Worm (Caenorhabditis elegans) whole organism, late embryonic: ENCODE data around the gene F36G9.13.
A peak's percentile ranks its signal among the peaks of the same experiment; 100 is the strongest.

ENCODE experiments used
- C08G9.2 ChIP-seq: sonication (generic microtip); optimal IDR thresholded peaks from 2 replicates; lab custom pipeline; 2016; ENCODE audit warnings: mild to moderate bottlenecking, missing genetic modification characterization, moderate library complexity, missing compliant biosample characterization
- K02D7.2 ChIP-seq: sonication (generic microtip); optimal IDR thresholded peaks from 2 replicates; lab custom pipeline; 2017; ENCODE audit warnings: mild to moderate bottlenecking, missing genetic modification characterization, missing compliant biosample characterization
- K09A11.1 ChIP-seq: sonication (generic microtip); optimal IDR thresholded peaks from 2 replicates; lab custom pipeline; 2017; ENCODE audit warnings: antibody characterized with exemption, mild to moderate bottlenecking, missing genetic modification characterization, missing compliant biosample characterization; ENCODE audit not compliant: insufficient read depth
- T23F11.4 ChIP-seq: fragments of 200-800 bp; sonication (Bioruptor generic); optimal IDR thresholded peaks from 2 replicates; lab custom pipeline; 2018; ENCODE audit warnings: mild to moderate bottlenecking, missing genetic modification characterization, missing compliant biosample characterization
- Y22D7AL.16 ChIP-seq: sonication (generic microtip); optimal IDR thresholded peaks from 2 replicates; lab custom pipeline; 2016; ENCODE audit warnings: missing genetic modification characterization, missing compliant biosample characterization
- ceh-14 ChIP-seq: sonication (generic microtip); optimal IDR thresholded peaks from 2 replicates; lab custom pipeline; 2016; ENCODE audit warnings: missing genotype, missing genetic modification characterization, missing compliant biosample characterization
- ceh-18 ChIP-seq: sonication (generic microtip); optimal IDR thresholded peaks from 2 replicates; lab custom pipeline; 2016; ENCODE audit warnings: missing genetic modification characterization, missing compliant biosample characterization
- ceh-2 ChIP-seq: sonication (generic microtip); optimal IDR thresholded peaks from 2 replicates; lab custom pipeline; 2016; ENCODE audit warnings: missing genotype, missing genetic modification characterization, missing compliant biosample characterization
- ceh-22 ChIP-seq: sonication (generic microtip); optimal IDR thresholded peaks from 2 replicates; lab custom pipeline; 2017; ENCODE audit warnings: missing biosample characterization, missing genetic modification characterization
- ceh-24 ChIP-seq: sonication (generic microtip); optimal IDR thresholded peaks from 2 replicates; lab custom pipeline; 2016; ENCODE audit warnings: mild to moderate bottlenecking, missing genetic modification characterization, missing compliant biosample characterization
- ceh-31 ChIP-seq: sonication (generic microtip); optimal IDR thresholded peaks from 2 replicates; lab custom pipeline; 2016; ENCODE audit warnings: missing genetic modification characterization, missing compliant biosample characterization
- ceh-34 ChIP-seq: sonication (generic microtip); optimal IDR thresholded peaks from 2 replicates; lab custom pipeline; 2016; ENCODE audit warnings: mild to moderate bottlenecking, missing genetic modification characterization, missing compliant biosample characterization
- ceh-6 ChIP-seq: fragments of 200-800 bp; sonication (Bioruptor generic); optimal IDR thresholded peaks from 2 replicates; lab custom pipeline; 2018; ENCODE audit warnings: mild to moderate bottlenecking, missing genetic modification characterization, missing compliant biosample characterization
- che-1 ChIP-seq: sonication (generic microtip); optimal IDR thresholded peaks from 2 replicates; lab custom pipeline; 2016; ENCODE audit warnings: mild to moderate bottlenecking, missing genetic modification characterization, missing compliant biosample characterization
- dve-1 ChIP-seq: sonication (generic microtip); optimal IDR thresholded peaks from 2 replicates; lab custom pipeline; 2017; ENCODE audit warnings: antibody characterized with exemption, mild to moderate bottlenecking, missing genetic modification characterization, missing compliant biosample characterization
- elt-2 ChIP-seq: sonication (generic microtip); optimal IDR thresholded peaks from 2 replicates; lab custom pipeline; 2016; ENCODE audit warnings: missing genetic modification reagents, missing genetic modification characterization, missing compliant biosample characterization
- ets-4 ChIP-seq: sonication (generic microtip); optimal IDR thresholded peaks from 2 replicates; lab custom pipeline; 2016; ENCODE audit warnings: missing genetic modification characterization, missing compliant biosample characterization
- eyg-1 ChIP-seq: sonication (generic microtip); optimal IDR thresholded peaks from 2 replicates; lab custom pipeline; 2016; ENCODE audit warnings: missing genotype, missing genetic modification characterization, missing compliant biosample characterization
- fax-1 ChIP-seq: sonication (generic microtip); optimal IDR thresholded peaks from 2 replicates; lab custom pipeline; 2016; ENCODE audit warnings: missing genotype, missing genetic modification characterization, missing compliant biosample characterization
- fkh-10 ChIP-seq: fragments of 150-350 bp; optimal IDR thresholded peaks from 2 replicates; lab custom pipeline; 2014; ENCODE audit warnings: missing biosample characterization, missing genetic modification reagents, missing genetic modification characterization
- fkh-6 ChIP-seq: sonication (generic microtip); optimal IDR thresholded peaks from 2 replicates; lab custom pipeline; 2016; ENCODE audit warnings: missing genetic modification characterization, missing compliant biosample characterization
- hlh-15 ChIP-seq: sonication (generic microtip); optimal IDR thresholded peaks from 2 replicates; lab custom pipeline; 2016; ENCODE audit warnings: missing genetic modification characterization, missing compliant biosample characterization
- hlh-30 ChIP-seq: sonication (generic microtip); optimal IDR thresholded peaks from 2 replicates; lab custom pipeline; 2017; ENCODE audit warnings: antibody characterized with exemption, missing genetic modification characterization, missing compliant biosample characterization; ENCODE audit not compliant: insufficient read depth
- hlh-6 ChIP-seq: sonication (generic microtip); optimal IDR thresholded peaks from 2 replicates; lab custom pipeline; 2016; ENCODE audit warnings: missing genotype, missing genetic modification characterization, missing compliant biosample characterization
- lin-11 ChIP-seq: fragments of 200-800 bp; sonication (Bioruptor generic); optimal IDR thresholded peaks from 2 replicates; lab custom pipeline; 2018; ENCODE audit warnings: mild to moderate bottlenecking, missing genetic modification characterization, missing compliant biosample characterization
- mec-3 ChIP-seq: sonication (generic microtip); optimal IDR thresholded peaks from 2 replicates; lab custom pipeline; 2016; ENCODE audit warnings: borderline replicate concordance, missing genetic modification characterization, missing compliant biosample characterization
- nhr-11 ChIP-seq: fragments of 150-350 bp; optimal IDR thresholded peaks from 2 replicates; lab custom pipeline; 2014; ENCODE audit warnings: missing biosample characterization, missing genetic modification characterization
- npax-4 ChIP-seq: sonication (generic microtip); optimal IDR thresholded peaks from 2 replicates; lab custom pipeline; 2016; ENCODE audit warnings: missing genetic modification characterization, missing compliant biosample characterization
- pag-3 ChIP-seq: sonication (generic microtip); optimal IDR thresholded peaks from 2 replicates; lab custom pipeline; 2016; ENCODE audit warnings: missing compliant biosample characterization, missing genetic modification characterization, borderline replicate concordance
- pat-9 ChIP-seq: fragments of 200-800 bp; sonication (Bioruptor generic); optimal IDR thresholded peaks from 2 replicates; lab custom pipeline; 2018; ENCODE audit warnings: mild to moderate bottlenecking, missing genetic modification characterization, moderate library complexity, missing compliant biosample characterization
- pax-1 ChIP-seq: fragments of 150-350 bp; optimal IDR thresholded peaks from 2 replicates; lab custom pipeline; 2014; ENCODE audit warnings: missing biosample characterization, missing genetic modification characterization
- pha-2 ChIP-seq: sonication (generic microtip); optimal IDR thresholded peaks from 2 replicates; lab custom pipeline; 2017; ENCODE audit warnings: mild to moderate bottlenecking, missing genetic modification characterization, missing compliant biosample characterization
- pros-1 ChIP-seq: fragments of 150-350 bp; optimal IDR thresholded peaks from 2 replicates; lab custom pipeline; 2014; ENCODE audit warnings: missing biosample characterization, missing genetic modification reagents, missing genetic modification characterization
- ref-2 ChIP-seq: sonication (generic microtip); optimal IDR thresholded peaks from 2 replicates; lab custom pipeline; 2016; ENCODE audit warnings: missing genetic modification characterization, missing compliant biosample characterization
- rnt-1 ChIP-seq: sonication (generic microtip); optimal IDR thresholded peaks from 2 replicates; lab custom pipeline; 2016; ENCODE audit warnings: missing genetic modification characterization, missing compliant biosample characterization
- tbx-2 ChIP-seq: sonication (generic microtip); optimal IDR thresholded peaks from 2 replicates; lab custom pipeline; 2016; ENCODE audit warnings: missing genetic modification characterization, missing compliant biosample characterization
- ttx-3 ChIP-seq: sonication (generic microtip); optimal IDR thresholded peaks from 2 replicates; lab custom pipeline; 2016; ENCODE audit warnings: missing genetic modification reagents, missing genetic modification characterization, missing compliant biosample characterization
- ztf-16 ChIP-seq: sonication (generic microtip); optimal IDR thresholded peaks from 2 replicates; lab custom pipeline; 2017; ENCODE audit warnings: missing genetic modification characterization, missing compliant biosample characterization

F36G9.13 gene

ce11 chrV:16022600-16022999 lies 39.5 kb downstream of the F36G9.13 start (continued):
- TF ChIP-seq ets-4: peak; percentile 72
- TF ChIP-seq, all 69 proteins: peak for 20

ce11 chrV:16023051-16023450 lies 40.0 kb downstream of the F36G9.13 start, which contains the start of gene cwc-15:
cwc-15 (plus strand) TSS chrV:16023351.
- no peak for TF ChIP-seq pax-1
- TF ChIP-seq fax-1 (tag; lab: Kevin White, UChicago): no peak
- no peak for TF ChIP-seq rnt-1 (tag; lab: Kevin White, UChicago)
- no peak for TF ChIP-seq lin-11 (tag; lab: Kevin White, UChicago)
- TF ChIP-seq dve-1 (tag; lab: Kevin White, UChicago): no peak
- no peak for TF ChIP-seq Y22D7AL.16
- no peak for TF ChIP-seq ref-2 (tag; lab: Kevin White, UChicago)
- TF ChIP-seq T23F11.4 (GFP tag; lab: Kevin White, UChicago): no peak
- no peak for TF ChIP-seq hlh-30 (tag; lab: Kevin White, UChicago)
- TF ChIP-seq ceh-2: no peak
- no peak for TF ChIP-seq fkh-6 (tag; lab: Kevin White, UChicago)
- TF ChIP-seq nhr-11: no peak

- TF ChIP-seq pax-1 (no peak), pag-3 (tag; lab: Kevin White, UChicago) (no peak), ceh-24 (no peak), fkh-10 (no peak), ceh-14 (no peak), ceh-31 (tag; lab: Kevin White, UChicago) (no peak), ttx-3 (tag; lab: Kevin White, UChicago) (no peak)
These were observed 40.5 kb downstream of the F36G9.13 start for ce11 chrV:16023559-16023958.

ce11 chrV:16024300-16024699 lies 41.2 kb downstream of the F36G9.13 start, which contains the start of gene T10C6.6:
T10C6.6 (plus strand) TSS chrV:16024326.
- TF ChIP-seq elt-2 (peak; percentile 44), ztf-16 (tag; lab: Kevin White, UChicago) (no peak)
- TF ChIP-seq, all 69 proteins: peak for 1

ce11 chrV:16024917-16025316 lies 41.8 kb downstream of the F36G9.13 start:
- TF ChIP-seq pat-9 (tag; lab: Kevin White, UChicago): no peak
- TF ChIP-seq mec-3 (tag; lab: Kevin White, UChicago): no peak
- TF ChIP-seq pros-1 (tag; lab: Kevin White, UChicago): no peak
- no peak for TF ChIP-seq hlh-6 (tag; lab: Kevin White, UChicago)
- no peak for TF ChIP-seq ceh-34 (tag; lab: Kevin White, UChicago)
- TF ChIP-seq pax-1: no peak
- no peak for TF ChIP-seq K02D7.2 (tag; lab: Kevin White, UChicago)
- no peak for TF ChIP-seq ceh-18 (tag; lab: Kevin White, UChicago)
- no peak for TF ChIP-seq pha-2 (tag; lab: Kevin White, UChicago)
- TF ChIP-seq fkh-10: no peak
- no peak for TF ChIP-seq npax-4 (tag; lab: Kevin White, UChicago)
- no peak for TF ChIP-seq fkh-6 (tag; lab: Kevin White, UChicago)
- no peak for TF ChIP-seq ttx-3 (tag; lab: Kevin White, UChicago)
- TF ChIP-seq rnt-1 (tag; lab: Kevin White, UChicago): no peak
- TF ChIP-seq ceh-31 (tag; lab: Kevin White, UChicago): no peak
- TF ChIP-seq K09A11.1 (tag; lab: Kevin White, UChicago): no peak

- TF ChIP-seq tbx-2 (tag; lab: Kevin White, UChicago) (no peak), fax-1 (tag; lab: Kevin White, UChicago) (no peak), ceh-6 (GFP tag; lab: Kevin White, UChicago) (no peak), hlh-15 (tag; lab: Kevin White, UChicago) (no peak), C08G9.2 (tag; lab: Kevin White, UChicago) (no peak), ceh-22 (no peak), hlh-6 (tag; lab: Kevin White, UChicago) (no peak), eyg-1 (tag; lab: Kevin White, UChicago) (no peak), ref-2 (tag; lab: Kevin White, UChicago) (no peak), T23F11.4 (GFP tag; lab: Kevin White, UChicago) (no peak), che-1 (tag; lab: Kevin White, UChicago) (no peak)
These were observed 46.1 kb downstream of the F36G9.13 start for ce11 chrV:16029237-16029636.
